Fruit fly (Drosophila melanogaster) whole organism, embryonic: ENCODE measurements around the gene CG17839.
A peak's percentile ranks its signal among the peaks of the same experiment; 100 is the strongest.

Experiments used
- ATbp ChIP-seq: fragments of 200-800 bp; sonication (Bioruptor generic); optimal IDR thresholded peaks from 2 replicates; lab custom pipeline; 2017; ENCODE audit warnings: missing biosample characterization, mild to moderate bottlenecking, missing genetic modification characterization, missing genetic modification reagents
- Aef1 ChIP-seq: fragments of 200-800 bp; sonication (Bioruptor generic); IDR thresholded peaks from 3 replicates; pipeline ENCODE4 v1.3.6; 2022; ENCODE audit warnings: missing biosample characterization, missing genetic modification characterization
- CG1024 ChIP-seq: fragments of 200-800 bp; sonication (Bioruptor generic); IDR thresholded peaks from 2 replicates; pipeline ENCODE4 v1.3.6; 2022; ENCODE audit warnings: missing biosample characterization, missing genetic modification characterization
- CG10979 ChIP-seq: fragments of 200-800 bp; sonication (Bioruptor generic); optimal IDR thresholded peaks from 2 replicates; lab custom pipeline; 2018; ENCODE audit warnings: missing biosample characterization, mild to moderate bottlenecking, missing genetic modification characterization, moderate library complexity
- CG11696 ChIP-seq: fragments of 200-800 bp; sonication (Bioruptor generic); IDR thresholded peaks from 2 replicates; pipeline ENCODE4 v1.3.6; 2022; ENCODE audit warnings: missing biosample characterization, missing genetic modification characterization
- CG15073 ChIP-seq: fragments of 200-800 bp; sonication (Bioruptor generic); optimal IDR thresholded peaks from 2 replicates; lab custom pipeline; 2016; ENCODE audit warnings: missing biosample characterization, missing genetic modification characterization
- CG16779 ChIP-seq: fragments of 200-800 bp; sonication (Bioruptor generic); IDR thresholded peaks from 2 replicates; pipeline ENCODE4 v1.3.6; 2022; ENCODE audit warnings: missing biosample characterization, missing genetic modification characterization
- CG17361 ChIP-seq: fragments of 200-800 bp; sonication (Bioruptor generic); IDR thresholded peaks from 3 replicates; pipeline ENCODE4 v1.3.6; 2022; ENCODE audit warnings: missing biosample characterization, missing genetic modification characterization
- CG2202 ChIP-seq: fragments of 200-800 bp; sonication (Bioruptor generic); optimal IDR thresholded peaks from 2 replicates; lab custom pipeline; 2018; ENCODE audit warnings: missing biosample characterization, mild to moderate bottlenecking, missing genetic modification characterization
- CG3726 ChIP-seq: fragments of 200-800 bp; sonication (Bioruptor generic); IDR thresholded peaks from 3 replicates; pipeline ENCODE4, ENCODE4 v1.3.6; 2022; ENCODE audit warnings: missing biosample characterization, missing genetic modification characterization
- CG3995 ChIP-seq: fragments of 200-800 bp; sonication (Bioruptor generic); optimal IDR thresholded peaks from 3 replicates; lab custom pipeline; 2016; ENCODE audit warnings: missing biosample characterization, missing genetic modification characterization
- CG6175 ChIP-seq: fragments of 200-800 bp; sonication (Bioruptor generic); IDR thresholded peaks from 3 replicates; pipeline ENCODE4 v1.3.6; 2022; ENCODE audit warnings: missing biosample characterization, missing genetic modification characterization
- CG7271 ChIP-seq: fragments of 200-800 bp; sonication (Bioruptor generic); optimal IDR thresholded peaks from 2 replicates; lab custom pipeline; 2018; ENCODE audit warnings: missing biosample characterization, mild to moderate bottlenecking, missing genetic modification characterization, moderate library complexity
- CG7357 ChIP-seq: fragments of 200-800 bp; sonication (Bioruptor generic); IDR thresholded peaks from 3 replicates; pipeline ENCODE4 v1.3.6; 2022; ENCODE audit warnings: missing biosample characterization, missing genetic modification characterization
- CG7556 ChIP-seq: fragments of 200-800 bp; sonication (Bioruptor generic); optimal IDR thresholded peaks from 2 replicates; lab custom pipeline; 2017; ENCODE audit warnings: missing biosample characterization, mild to moderate bottlenecking, missing genetic modification characterization
- CG7987 ChIP-seq: fragments of 200-800 bp; sonication (Bioruptor generic); optimal IDR thresholded peaks from 2 replicates; lab custom pipeline; 2018; ENCODE audit warnings: missing biosample characterization, mild to moderate bottlenecking, missing genetic modification characterization, moderate library complexity
- CG8924 ChIP-seq: fragments of 200-800 bp; optimal IDR thresholded peaks from 3 replicates; lab custom pipeline; 2019; ENCODE audit warnings: missing biosample characterization, mild to moderate bottlenecking, missing genetic modification characterization, moderate library complexity
- Chrac-16 ChIP-seq: fragments of 200-800 bp; sonication (Bioruptor generic); optimal IDR thresholded peaks from 3 replicates; lab custom pipeline; 2016; ENCODE audit warnings: missing biosample characterization, missing genetic modification characterization
- Doc2 ChIP-seq: fragments of 200-800 bp; sonication (Bioruptor generic); IDR thresholded peaks from 2 replicates; pipeline ENCODE4 v1.3.6; 2022; ENCODE audit warnings: missing biosample characterization, missing genetic modification characterization
- E2f1 ChIP-seq: fragments of 200-800 bp; sonication (Bioruptor generic); IDR thresholded peaks from 2 replicates; pipeline ENCODE4 v1.3.6; 2022; ENCODE audit warnings: missing biosample characterization, missing genetic modification characterization
- Fer1 ChIP-seq: fragments of 200-800 bp; sonication (Bioruptor generic); optimal IDR thresholded peaks from 2 replicates; lab custom pipeline; 2017; ENCODE audit warnings: missing biosample characterization, mild to moderate bottlenecking, missing genetic modification characterization
- Gsc ChIP-seq: fragments of 200-800 bp; sonication (Bioruptor generic); IDR thresholded peaks from 2 replicates; pipeline ENCODE4 v1.3.6; 2022; ENCODE audit warnings: missing biosample characterization, missing genetic modification characterization
- Hr3 ChIP-seq: fragments of 200-800 bp; sonication (Bioruptor generic); optimal IDR thresholded peaks from 3 replicates; lab custom pipeline; 2016; ENCODE audit warnings: missing biosample characterization, missing genetic modification characterization
- Lhr ChIP-seq: fragments of 200-800 bp; sonication (Bioruptor generic); optimal IDR thresholded peaks from 3 replicates; lab custom pipeline; 2017; ENCODE audit warnings: mild to moderate bottlenecking, missing biosample characterization, missing genetic modification reagents, missing genetic modification characterization
- Mad ChIP-seq: fragments of 200-800 bp; sonication (Bioruptor generic); optimal IDR thresholded peaks from 2 replicates; lab custom pipeline; 2016; ENCODE audit warnings: missing biosample characterization, missing genetic modification characterization
- NFAT ChIP-seq: fragments of 200-800 bp; sonication (Bioruptor generic); IDR thresholded peaks from 2 replicates; pipeline ENCODE4 v1.3.6; 2022; ENCODE audit warnings: missing biosample characterization, missing genetic modification characterization
- Neu2 ChIP-seq: fragments of 200-800 bp; sonication (Bioruptor generic); optimal IDR thresholded peaks from 3 replicates; lab custom pipeline; 2016; ENCODE audit warnings: missing biosample characterization, missing genetic modification characterization, borderline replicate concordance
- Oli ChIP-seq: fragments of 200-800 bp; sonication (Bioruptor generic); optimal IDR thresholded peaks from 2 replicates; lab custom pipeline; 2018; ENCODE audit warnings: missing biosample characterization, mild to moderate bottlenecking, missing genetic modification characterization, moderate library complexity
- Optix ChIP-seq: fragments of 200-800 bp; sonication (Bioruptor generic); IDR thresholded peaks from 3 replicates; pipeline ENCODE4 v1.3.6; 2022; ENCODE audit warnings: missing biosample characterization, missing genetic modification characterization
- Rx ChIP-seq: fragments of 200-800 bp; sonication (Bioruptor generic); IDR thresholded peaks from 2 replicates; pipeline ENCODE4 v1.3.6; 2022; ENCODE audit warnings: missing biosample characterization, missing genetic modification characterization
- Sox102F ChIP-seq: fragments of 200-800 bp; sonication (Bioruptor generic); optimal IDR thresholded peaks from 2 replicates; lab custom pipeline; 2018; ENCODE audit warnings: missing biosample characterization, mild to moderate bottlenecking, missing genetic modification characterization, moderate library complexity
- Tbp ChIP-seq: fragments of >200 bp; optimal IDR thresholded peaks from 2 replicates; lab custom pipeline; 2018; ENCODE audit warnings: missing biosample characterization, missing genetic modification characterization
- ase ChIP-seq: fragments of 200-800 bp; sonication (Bioruptor generic); IDR thresholded peaks from 3 replicates; pipeline ENCODE4 v1.3.6; 2022; ENCODE audit warnings: missing biosample characterization, missing genetic modification characterization
- ato ChIP-seq: fragments of 200-800 bp; sonication (Bioruptor generic); IDR thresholded peaks from 2 replicates; pipeline ENCODE4 v1.3.6; 2022; ENCODE audit warnings: missing biosample characterization, missing genetic modification characterization; ENCODE audit not compliant: partially characterized antibody
- cad ChIP-seq: fragments of >200 bp; optimal IDR thresholded peaks from 2 replicates; lab custom pipeline; 2017; ENCODE audit warnings: missing biosample characterization, missing genetic modification characterization
- chinmo ChIP-seq: fragments of 200-800 bp; sonication (Bioruptor generic); IDR thresholded peaks from 4 replicates; pipeline ENCODE4 v1.3.6; 2022; ENCODE audit warnings: missing biosample characterization, missing genetic modification characterization; ENCODE audit not compliant: partially characterized antibody
- crp ChIP-seq, 2 experiments: fragments of 200-800 bp; sonication (Bioruptor generic); optimal IDR thresholded peaks; 2 replicates in 1 of 2; 3 replicates in 1 of 2; lab custom pipeline; 2017; ENCODE audit warnings: missing biosample characterization in 2 of 2, missing genetic modification characterization in 2 of 2, mild to moderate bottlenecking in 1 of 2, moderate library complexity in 1 of 2
- fd96Cb ChIP-seq: fragments of 200-800 bp; sonication (Bioruptor generic); optimal IDR thresholded peaks from 2 replicates; lab custom pipeline; 2018; ENCODE audit warnings: missing biosample characterization, mild to moderate bottlenecking, missing genetic modification characterization, moderate library complexity
- gem ChIP-seq: fragments of 200-800 bp; sonication (Bioruptor generic); optimal IDR thresholded peaks from 2 replicates; lab custom pipeline; 2019; ENCODE audit warnings: missing biosample characterization, mild to moderate bottlenecking, missing genetic modification characterization, moderate library complexity
- ham ChIP-seq: fragments of 200-800 bp; sonication (Bioruptor generic); IDR thresholded peaks from 2 replicates; pipeline ENCODE4 v1.3.6; 2022; ENCODE audit warnings: missing biosample characterization, missing genetic modification characterization
- maf-S ChIP-seq: fragments of 200-800 bp; sonication (Bioruptor generic); optimal IDR thresholded peaks from 2 replicates; lab custom pipeline; 2016; ENCODE audit warnings: missing biosample characterization, missing genetic modification characterization
- nau ChIP-seq: fragments of 200-800 bp; sonication (Bioruptor generic); optimal IDR thresholded peaks from 3 replicates; lab custom pipeline; 2017; ENCODE audit warnings: missing biosample characterization, mild to moderate bottlenecking, missing genetic modification characterization, missing genetic modification reagents
- odd ChIP-seq: fragments of 200-800 bp; sonication (Bioruptor generic); optimal IDR thresholded peaks from 2 replicates; lab custom pipeline; 2017; ENCODE audit warnings: missing biosample characterization, mild to moderate bottlenecking, missing genetic modification characterization
- p53 ChIP-seq: fragments of 200-800 bp; sonication (Bioruptor generic); optimal IDR thresholded peaks from 2 replicates; lab custom pipeline; 2016; ENCODE audit warnings: missing biosample characterization, missing genetic modification characterization
- pzg ChIP-seq: fragments of 200-800 bp; sonication (Bioruptor generic); optimal IDR thresholded peaks from 3 replicates; lab custom pipeline; 2018; ENCODE audit warnings: missing biosample characterization, mild to moderate bottlenecking, missing genetic modification characterization, moderate library complexity
- seq ChIP-seq: fragments of 200-800 bp; sonication (Bioruptor generic); IDR thresholded peaks from 2 replicates; pipeline ENCODE4 v1.3.6; 2022; ENCODE audit warnings: missing biosample characterization, missing genetic modification characterization
- sug ChIP-seq: fragments of 200-800 bp; optimal IDR thresholded peaks from 2 replicates; lab custom pipeline; 2019; ENCODE audit warnings: missing biosample characterization, mild to moderate bottlenecking, missing genetic modification characterization, moderate library complexity
- toy ChIP-seq: fragments of 200-800 bp; sonication (Bioruptor generic); IDR thresholded peaks from 2 replicates; pipeline ENCODE4 v1.3.6; 2022; ENCODE audit warnings: missing biosample characterization, missing genetic modification characterization
- unpg ChIP-seq: fragments of 200-800 bp; sonication (Bioruptor generic); optimal IDR thresholded peaks from 3 replicates; lab custom pipeline; 2018; ENCODE audit warnings: missing biosample characterization, mild to moderate bottlenecking, missing genetic modification characterization, moderate library complexity
- vnd ChIP-seq: fragments of 200-800 bp; sonication (Bioruptor generic); IDR thresholded peaks from 3 replicates; pipeline ENCODE4 v1.3.6; 2022; ENCODE audit warnings: missing biosample characterization, missing genetic modification characterization; ENCODE audit not compliant: partially characterized antibody

Gene CG17839

DNA sequence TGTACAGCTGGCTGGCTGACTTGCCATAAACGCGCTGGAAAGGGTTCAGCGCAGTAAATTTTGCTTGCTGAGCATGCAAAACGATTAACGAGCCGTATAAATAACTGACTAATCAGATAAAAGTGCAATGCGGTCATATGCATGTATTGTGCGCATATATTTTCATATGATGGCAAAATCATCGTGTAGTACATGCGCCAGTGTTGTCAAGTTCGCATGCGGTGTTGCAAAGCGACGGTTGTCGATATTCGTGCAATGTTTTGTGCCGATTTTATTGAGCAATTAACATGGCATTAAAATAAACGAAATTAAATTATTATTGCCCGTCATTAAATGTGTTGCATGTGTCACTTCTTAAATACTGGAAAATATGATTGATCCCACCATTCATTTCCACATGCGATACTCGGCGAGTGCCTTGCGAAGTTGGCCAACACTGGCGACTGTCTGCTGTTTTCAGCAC, 14.8 kb upstream of the CG17839 start (continued):
- TF ChIP-seq gem (tag; lab: Kevin White, UChicago) (peak; percentile 74), CG15073 (GFP tag; lab: Kevin White, UChicago) (no peak), maf-S (GFP tag; lab: Kevin White, UChicago) (peak; percentile 85), ham (GFP tag; lab: Robert Waterston, UW) (peak; percentile 45; the same call in 1 of the 2 replicates), Chrac-16 (GFP tag; lab: Kevin White, UChicago) (peak; percentile 56), unpg (GFP tag; lab: Kevin White, UChicago) (peak; percentile 73), Tbp (GFP tag; lab: Kevin White, UChicago) (peak; percentile 39), ase (GFP tag; lab: Robert Waterston, UW) (peak; percentile 35; the same call in 1 of the 3 replicates), CG10979 (tag; lab: Kevin White, UChicago) (peak; percentile 37), CG7271 (tag; lab: Kevin White, UChicago) (no peak), Mad (peak; percentile 86), Lhr (no peak), chinmo (GFP tag; lab: Robert Waterston, UW) (0 out of 4 replicates have a peak, but pooled peaks have one; percentile 33), nau (no peak), p53 (GFP tag; lab: Kevin White, UChicago) (peak; percentile 54), Oli (tag; lab: Kevin White, UChicago) (peak; percentile 60), Gsc (no peak), CG1024 (0 out of 2 replicates have a peak, but pooled peaks have one; percentile 27), Sox102F (no peak), CG2202 (tag; lab: Kevin White, UChicago) (peak; percentile 34), NFAT (peak; percentile 78; the same call in 1 of the 2 replicates), Hr3 (GFP tag; lab: Kevin White, UChicago) (peak; percentile 63), Optix (GFP tag; lab: Robert Waterston, UW) (peak; percentile 58; the same call in 2 of the 3 replicates), CG8924 (tag; lab: Kevin White, UChicago) (peak; percentile 54), ato (GFP tag; lab: Robert Waterston, UW) (peak; percentile 66), CG7987 (GFP tag; lab: Kevin White, UChicago) (peak; percentile 49), vnd (peak; percentile 81), CG7357 (peak; percentile 68), cad (GFP tag; lab: Kevin White, UChicago) (no peak), Rx (GFP tag; lab: Robert Waterston, UW) (peak; percentile 80), sug (tag; lab: Kevin White, UChicago) (no peak), CG11696 (GFP tag; lab: Robert Waterston, UW) (0 out of 2 replicates have a peak, but pooled peaks have one; percentile 14), Doc2 (GFP tag; lab: Robert Waterston, UW) (no peak), CG6175 (peak; percentile 62; the same call in 1 of the 3 replicates), seq (GFP tag; lab: Robert Waterston, UW) (peak; percentile 48; the same call in 1 of the 2 replicates), E2f1 (peak; percentile 75), fd96Cb (peak; percentile 47), Neu2 (GFP tag; lab: Kevin White, UChicago) (peak; percentile 66), CG16779 (GFP tag; lab: Robert Waterston, UW) (peak; percentile 74), Fer1 (GFP tag; lab: Kevin White, UChicago) (peak; percentile 77), CG3995 (GFP tag; lab: Kevin White, UChicago) (peak; percentile 47), Aef1 (GFP tag; lab: Robert Waterston, UW) (peak; percentile 61), crp (GFP tag; optimal IDR thresholded peaks at IDR 0.05; lab: Kevin White, UChicago) (peak in 1 of 2 experiments; percentile 58), pzg (GFP tag; lab: Kevin White, UChicago) (peak; percentile 65), odd (GFP tag; lab: Kevin White, UChicago) (no peak), ATbp (GFP tag; lab: Kevin White, UChicago) (peak; percentile 33), CG17361 (peak; percentile 72), toy (GFP tag; lab: Robert Waterston, UW) (0 out of 2 replicates have a peak, but pooled peaks have one; percentile 22), CG7556 (GFP tag; lab: Kevin White, UChicago) (peak; percentile 67), CG3726 (GFP tag; lab: Robert Waterston, UW) (0 out of 3 replicates have a peak, but pooled peaks have one; percentile 20)
